Worm (Caenorhabditis elegans) whole organism, L3 larva: ENCODE results near the gene C18A11.2.

Source experiments
- ZK546.5 ChIP-seq: sonication (generic microtip); optimal IDR thresholded peaks from 2 replicates; lab custom pipeline; 2017; ENCODE audit warnings: missing biosample characterization, missing genetic modification characterization
- ceh-16 ChIP-seq: sonication (generic microtip); optimal IDR thresholded peaks from 2 replicates; lab custom pipeline; 2017; ENCODE audit warnings: missing biosample characterization, missing genetic modification characterization
- skn-1 ChIP-seq: fragments of 150-350 bp; optimal IDR thresholded peaks from 2 replicates; lab custom pipeline; 2014; ENCODE audit warnings: missing biosample characterization, missing genetic modification characterization
- snpc-4 ChIP-seq: fragments of 150-350 bp; optimal IDR thresholded peaks from 2 replicates; lab custom pipeline; 2014; ENCODE audit warnings: missing biosample characterization, missing genetic modification characterization

DNA sequence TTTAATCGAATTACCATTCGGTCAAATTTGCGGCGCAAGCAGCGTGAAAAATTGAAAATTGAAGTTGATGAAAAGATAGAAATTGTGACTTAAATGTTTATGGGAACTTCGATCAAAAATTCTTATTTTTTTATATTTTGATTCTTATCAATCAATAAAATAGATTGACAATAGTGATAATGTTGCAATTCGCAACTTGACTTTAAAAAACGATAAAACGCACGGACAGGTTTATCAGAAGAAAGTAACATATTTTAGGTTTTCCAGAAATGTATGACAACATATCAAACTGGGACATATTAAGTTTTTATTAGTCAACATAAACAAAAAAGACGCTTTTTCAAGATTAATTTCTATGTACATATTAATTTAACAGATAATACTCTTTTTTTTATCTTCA lies 16.0 kb downstream of the C18A11.2 start:
- no peak for TF ChIP-seq snpc-4
- TF ChIP-seq skn-1 (tag; lab: Kevin White, UChicago) = no peak
- TF ChIP-seq ZK546.5 (tag; lab: Kevin White, UChicago) = no peak
- no peak for TF ChIP-seq ceh-16 (tag; lab: Kevin White, UChicago)
